Worm (Caenorhabditis elegans): Measurements from ENCODE around the gene dkf-2.

dkf-2 gene

ce11 chrV:16811841-16812240 lies 64.4 kb downstream of the dkf-2 start:
- TF ChIP-seq mls-2 (tag; optimal IDR thresholded peaks at IDR 0.05) (no peak), ham-2 (GFP tag; optimal IDR thresholded peaks at IDR 0.05) (no peak), sem-2 (GFP tag; optimal IDR thresholded peaks at IDR 0.05) (no peak), lin-13 (tag; optimal IDR thresholded peaks at IDR 0.05) (no peak), lin-32 (GFP tag; optimal IDR thresholded peaks at IDR 0.05) (no peak), drap-1 (GFP tag; optimal IDR thresholded peaks at IDR 0.05) (no peak), cnd-1 (tag; optimal IDR thresholded peaks at IDR 0.05) (no peak)

ce11 chrV:16812371-16812770 lies 64.9 kb downstream of the dkf-2 start:
- TF ChIP-seq nhr-28 (tag; optimal IDR thresholded peaks at IDR 0.05): no peak
- TF ChIP-seq pha-4 (tag; optimal IDR thresholded peaks at IDR 0.05): no peak
- no peak for TF ChIP-seq lin-13 (tag; optimal IDR thresholded peaks at IDR 0.05)
- no peak for TF ChIP-seq drap-1 (GFP tag; optimal IDR thresholded peaks at IDR 0.05)
- no peak for TF ChIP-seq ceh-83 (GFP tag; optimal IDR thresholded peaks at IDR 0.05)
- TF ChIP-seq elt-3 (tag; optimal IDR thresholded peaks at IDR 0.05): no peak
- TF ChIP-seq ceh-39 (tag; optimal IDR thresholded peaks at IDR 0.05): no peak
- TF ChIP-seq sem-2 (GFP tag; optimal IDR thresholded peaks at IDR 0.05): no peak

ce11 chrV:16814541-16815207 lies 67.3 kb downstream of the dkf-2 start:
- TF ChIP-seq nhr-76 (tag; optimal IDR thresholded peaks at IDR 0.05) (no peak), ceh-43 (GFP tag; optimal IDR thresholded peaks at IDR 0.05) (no peak), nhr-237 (tag; optimal IDR thresholded peaks at IDR 0.05) (no peak), zip-8 (tag; optimal IDR thresholded peaks at IDR 0.05) (no peak), mep-1 (tag; optimal IDR thresholded peaks at IDR 0.05) (no peak), unc-62 (GFP tag; optimal IDR thresholded peaks at IDR 0.05) (peak; percentile 16), snpc-4 (tag; optimal IDR thresholded peaks at IDR 0.05) (no peak)

- no peak for TF ChIP-seq pha-4 (tag; optimal IDR thresholded peaks at IDR 0.05)
- TF ChIP-seq nhr-28 (tag; optimal IDR thresholded peaks at IDR 0.05): no peak
- no peak for TF ChIP-seq mls-2 (tag; optimal IDR thresholded peaks at IDR 0.05)
- no peak for TF ChIP-seq elt-1 (tag; optimal IDR thresholded peaks at IDR 0.05; ENCODE audit: borderline replicate concordance, insufficient read depth)
- TF ChIP-seq M03D4.4 (tag; optimal IDR thresholded peaks at IDR 0.05): no peak
- no peak for TF ChIP-seq nhr-76 (tag; optimal IDR thresholded peaks at IDR 0.05)
- no peak for TF ChIP-seq elt-3 (tag; optimal IDR thresholded peaks at IDR 0.05)
- TF ChIP-seq drap-1 (GFP tag; optimal IDR thresholded peaks at IDR 0.05): no peak
- TF ChIP-seq ham-2 (GFP tag; optimal IDR thresholded peaks at IDR 0.05): no peak
- TF ChIP-seq mab-5 (tag; optimal IDR thresholded peaks at IDR 0.05): no peak
- no peak for TF ChIP-seq lin-13 (tag; optimal IDR thresholded peaks at IDR 0.05)
- no peak for TF ChIP-seq ceh-83 (GFP tag; optimal IDR thresholded peaks at IDR 0.05)
- TF ChIP-seq ceh-39 (tag; optimal IDR thresholded peaks at IDR 0.05): no peak
- no peak for TF ChIP-seq unc-39 (tag; optimal IDR thresholded peaks at IDR 0.05)
- TF ChIP-seq nhr-237 (tag; optimal IDR thresholded peaks at IDR 0.05): no peak
- TF ChIP-seq bed-3 (GFP tag; optimal IDR thresholded peaks at IDR 0.05): no peak
Measured at ce11 chrV:16815261-16815660, 67.8 kb downstream of the dkf-2 start, which contains the start of gene T20B3.1. TSS of gene T20B3.1 (plus strand) at chrV:16815561.

- TF ChIP-seq cnd-1 (tag; optimal IDR thresholded peaks at IDR 0.05): no peak
Measured at ce11 chrV:16816707-16817106, 69.3 kb downstream of the dkf-2 start.

ce11 chrV:16821270-16821737 lies 73.9 kb downstream of the dkf-2 start, which contains the start of gene T20B3.14:
TSS of gene T20B3.14 (minus strand) at chrV:16821320.
- TF ChIP-seq mls-2 (tag; optimal IDR thresholded peaks at IDR 0.05) (no peak), zip-8 (tag; optimal IDR thresholded peaks at IDR 0.05) (peak; percentile 83)

ce11 chrV:16827485-16827884 lies 80.1 kb downstream of the dkf-2 start, which contains the start of gene srh-216:
TSS of gene srh-216 (minus strand) at chrV:16827585.
- TF ChIP-seq M03D4.4 (tag; optimal IDR thresholded peaks at IDR 0.05) (no peak), zip-8 (tag; optimal IDR thresholded peaks at IDR 0.05) (no peak), lin-13 (tag; optimal IDR thresholded peaks at IDR 0.05) (no peak), unc-39 (tag; optimal IDR thresholded peaks at IDR 0.05) (no peak), ceh-43 (GFP tag; optimal IDR thresholded peaks at IDR 0.05) (no peak), ham-2 (GFP tag; optimal IDR thresholded peaks at IDR 0.05) (no peak), nhr-76 (tag; optimal IDR thresholded peaks at IDR 0.05) (no peak), nhr-12 (tag; optimal IDR thresholded peaks at IDR 0.05) (no peak), ztf-11 (tag; optimal IDR thresholded peaks at IDR 0.05) (no peak), ces-1 (GFP tag; optimal IDR thresholded peaks at IDR 0.05) (no peak), lin-32 (GFP tag; optimal IDR thresholded peaks at IDR 0.05) (no peak)
